Fruit fly (Drosophila melanogaster): ENCODE data around the gene CG15043.

Gene CG15043

dm6 chrX:18486356-18487059 is 7.5 kb downstream of the CG15043 start, which contains the start of gene psh:
Gene psh (minus strand): TSS chrX:18486921.
- TF ChIP-seq CG32006 (GFP tag; optimal IDR thresholded peaks at IDR 0.05) (peak; percentile 41), Ets96B (tag; optimal IDR thresholded peaks at IDR 0.05) (no peak), fd59A (GFP tag; optimal IDR thresholded peaks at IDR 0.05) (no peak), Eip75B (GFP tag; optimal IDR thresholded peaks at IDR 0.05) (peak; percentile 21), CG9139 (GFP tag; optimal IDR thresholded peaks at IDR 0.05) (peak; percentile 20), eg (GFP tag; IDR thresholded peaks at IDR 0.05) (no peak), CG34406 (GFP tag; optimal IDR thresholded peaks at IDR 0.05) (peak; percentile 2), CG1621 (tag; optimal IDR thresholded peaks at IDR 0.05) (peak; percentile 67), svp (GFP tag) (peak; percentile 98), Hr4 (GFP tag; optimal IDR thresholded peaks at IDR 0.05) (peak; percentile 26), net (GFP tag; optimal IDR thresholded peaks at IDR 0.05) (peak; percentile 12), CG8632 (GFP tag; optimal IDR thresholded peaks at IDR 0.05) (no peak), OdsH (GFP tag; optimal IDR thresholded peaks at IDR 0.05) (no peak), CG6808 (GFP tag; optimal IDR thresholded peaks at IDR 0.05) (peak; percentile 13), esn (GFP tag; optimal IDR thresholded peaks at IDR 0.05) (peak; percentile 17), topi (GFP tag; optimal IDR thresholded peaks at IDR 0.05) (no peak)

- TF ChIP-seq CG15336 (GFP tag; IDR thresholded peaks at IDR 0.05), result peak; percentile 33; the same call in 1 of the 2 replicates
- no peak for TF ChIP-seq lz (GFP tag; optimal IDR thresholded peaks at IDR 0.05)
- peak; percentile 16 for TF ChIP-seq CG10669 (GFP tag; optimal IDR thresholded peaks at IDR 0.05)
- peak; percentile 17 for TF ChIP-seq Smox (GFP tag; optimal IDR thresholded peaks at IDR 0.05)
- no peak for TF ChIP-seq fd85E (GFP tag; optimal IDR thresholded peaks at IDR 0.05)
- no peak for TF ChIP-seq Eip93F (GFP tag; optimal IDR thresholded peaks at IDR 0.05)
- no peak for TF ChIP-seq achi (GFP tag; optimal IDR thresholded peaks at IDR 0.05)
- TF ChIP-seq CG6276 (GFP tag; optimal IDR thresholded peaks at IDR 0.05), result peak; percentile 51
- TF ChIP-seq eg (GFP tag; IDR thresholded peaks at IDR 0.05), result peak; percentile 41; the same call in 1 of the 3 replicates
- no peak for TF ChIP-seq CG32006 (GFP tag; optimal IDR thresholded peaks at IDR 0.05)
- peak; percentile 6 for TF ChIP-seq OdsH (GFP tag; optimal IDR thresholded peaks at IDR 0.05)
- TF ChIP-seq CG11294 (GFP tag; IDR thresholded peaks at IDR 0.05), result no peak
- TF ChIP-seq ss (GFP tag; optimal IDR thresholded peaks at IDR 0.05), result peak; percentile 56 to 75
- no peak for TF ChIP-seq fd59A (GFP tag; optimal IDR thresholded peaks at IDR 0.05)
- no peak for TF ChIP-seq CG8632 (GFP tag; optimal IDR thresholded peaks at IDR 0.05)
- TF ChIP-seq vri (GFP tag; optimal IDR thresholded peaks at IDR 0.05), result peak; percentile 53
- no peak for TF ChIP-seq Hr4 (GFP tag; optimal IDR thresholded peaks at IDR 0.05)
- no peak for TF ChIP-seq CG7368 (GFP tag; optimal IDR thresholded peaks at IDR 0.05)
- peak; percentile 44 for TF ChIP-seq CG8319 (GFP tag; optimal IDR thresholded peaks at IDR 0.05)
- peak; percentile 24 for TF ChIP-seq Ets96B (tag; optimal IDR thresholded peaks at IDR 0.05)
- TF ChIP-seq CG10631 (GFP tag; optimal IDR thresholded peaks at IDR 0.05), result no peak
- peak; percentile 20 for TF ChIP-seq CG3032 (tag; optimal IDR thresholded peaks at IDR 0.05)
- peak; percentile 50 for TF ChIP-seq Lpt (GFP tag; optimal IDR thresholded peaks at IDR 0.05)
- TF ChIP-seq Hr38 (GFP tag; optimal IDR thresholded peaks at IDR 0.05), result no peak
- no peak for TF ChIP-seq cyc (GFP tag; optimal IDR thresholded peaks at IDR 0.05)
- no peak for TF ChIP-seq CG31627 (GFP tag; optimal IDR thresholded peaks at IDR 0.05)
- no peak for TF ChIP-seq salr (GFP tag; optimal IDR thresholded peaks at IDR 0.05)
- peak; percentile 23 for TF ChIP-seq Sox14 (GFP tag; optimal IDR thresholded peaks at IDR 0.05)
- TF ChIP-seq CG6808 (GFP tag; optimal IDR thresholded peaks at IDR 0.05), result peak; percentile 85
- peak; percentile 64 for TF ChIP-seq Eip78C (GFP tag)
- TF ChIP-seq CG3919 (GFP tag; optimal IDR thresholded peaks at IDR 0.05), result no peak
- peak; percentile 88 for TF ChIP-seq CG6854 (GFP tag; optimal IDR thresholded peaks at IDR 0.05)
- TF ChIP-seq CG6163 (GFP tag; IDR thresholded peaks at IDR 0.05), result peak; percentile 63; the same call in 2 of the 3 replicates
- TF ChIP-seq CG1621 (tag; optimal IDR thresholded peaks at IDR 0.05), result peak; percentile 93
- peak; percentile 63 for TF ChIP-seq CG16779 (tag; optimal IDR thresholded peaks at IDR 0.05)
- TF ChIP-seq topi (GFP tag; optimal IDR thresholded peaks at IDR 0.05), result peak; percentile 18
- TF ChIP-seq Eip75B (GFP tag; optimal IDR thresholded peaks at IDR 0.05), result peak; percentile 27
- TF ChIP-seq svp (GFP tag), result peak; percentile 99
- TF ChIP-seq dsx (GFP tag; optimal IDR thresholded peaks at IDR 0.05; ENCODE audit: poor library complexity, severe bottlenecking), result peak; percentile 14
- TF ChIP-seq acj6 (GFP tag; optimal IDR thresholded peaks at IDR 0.05), result no peak
- peak; percentile 21 for TF ChIP-seq esn (GFP tag; optimal IDR thresholded peaks at IDR 0.05)
Measured at dm6 chrX:18483261-18484218, 10.4 kb downstream of the CG15043 start, which contains the start of gene Hayan. Gene Hayan (minus strand): TSS chrX:18483772.
